Worm (Caenorhabditis elegans) whole organism, L4 larva: ENCODE results near the gene T14G8.4.

Experiments
- ZK546.5 ChIP-seq, 2 experiments: sonication (generic microtip); optimal IDR thresholded peaks; 2 replicates each; lab custom pipeline; 2017; ENCODE audit warnings: missing biosample characterization in 2 of 2, missing genetic modification characterization in 2 of 2
- aly-2 ChIP-seq: sonication (generic microtip); optimal IDR thresholded peaks from 2 replicates; lab custom pipeline; 2018; ENCODE audit warnings: missing biosample characterization, missing genetic modification characterization
- fos-1 ChIP-seq: fragments of 150-350 bp; optimal IDR thresholded peaks from 2 replicates; lab custom pipeline; 2014; ENCODE audit warnings: missing biosample characterization, missing genetic modification characterization
- lin-39 ChIP-seq: fragments of 150-350 bp; optimal IDR thresholded peaks from 2 replicates; lab custom pipeline; 2014; ENCODE audit warnings: missing biosample characterization, missing genetic modification reagents, missing genetic modification characterization
- lsy-2 ChIP-seq, 2 experiments: fragments of 150-350 bp in 1 of 2; sonication (generic microtip) in 1 of 2; optimal IDR thresholded peaks; 2 replicates each; lab custom pipeline; 2014 to 2017; ENCODE audit warnings: missing biosample characterization in 2 of 2, missing genetic modification characterization in 2 of 2
- nhr-11 ChIP-seq: fragments of 150-350 bp; optimal IDR thresholded peaks from 2 replicates; lab custom pipeline; 2014; ENCODE audit warnings: missing biosample characterization, missing genetic modification characterization
- nhr-237 ChIP-seq: sonication (generic microtip); optimal IDR thresholded peaks from 2 replicates; lab custom pipeline; 2017; ENCODE audit warnings: missing biosample characterization, missing genetic modification characterization
- nhr-25 ChIP-seq: sonication (generic microtip); optimal IDR thresholded peaks from 2 replicates; lab custom pipeline; 2017; ENCODE audit warnings: missing genetic modification characterization, mild to moderate bottlenecking, missing compliant biosample characterization, antibody characterized with exemption, moderate library complexity, borderline replicate concordance; ENCODE audit not compliant: insufficient read depth
- pha-4 ChIP-seq, 2 experiments: fragments of 150-350 bp in 1 of 2; fragments of 200-800 bp in 1 of 2; sonication (Bioruptor generic) in 1 of 2; IDR thresholded peaks in 1 of 2; optimal IDR thresholded peaks in 1 of 2; 2 replicates each; pipeline versions ENCODE4 v1.3.6 to Lab custom; 2014 to 2022; ENCODE audit warnings: missing genetic modification characterization in 2 of 2, missing genetic modification reagents in 2 of 2, missing biosample characterization in 1 of 2, missing compliant biosample characterization in 1 of 2
- skn-1 ChIP-seq: fragments of 150-350 bp; optimal IDR thresholded peaks from 2 replicates; lab custom pipeline; 2014; ENCODE audit warnings: missing biosample characterization, missing genetic modification characterization
- unc-39 ChIP-seq: sonication (generic microtip); optimal IDR thresholded peaks from 2 replicates; lab custom pipeline; 2017; ENCODE audit warnings: missing biosample characterization, missing genetic modification characterization

DNA sequence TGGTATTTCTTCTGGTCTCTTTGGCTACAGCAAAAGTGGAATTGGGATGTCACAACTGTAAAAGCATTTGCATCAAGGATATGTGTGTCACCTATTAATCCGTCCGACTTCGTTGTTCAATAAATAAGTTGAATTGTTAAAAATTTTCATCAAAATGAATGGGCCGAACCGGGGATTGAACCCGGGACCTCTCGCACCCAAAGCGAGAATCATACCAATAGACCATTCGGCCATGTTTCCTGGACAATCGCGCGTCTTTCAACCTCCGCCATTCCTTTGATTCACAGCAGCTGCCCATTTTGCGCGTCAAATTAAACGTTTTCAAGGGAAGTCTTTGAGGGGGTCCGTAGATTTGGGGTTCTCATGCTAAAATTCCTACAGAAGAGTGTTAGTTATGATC is 9.0 kb downstream of the T14G8.4 start:
- TF ChIP-seq skn-1 (tag; lab: Kevin White, UChicago) = no peak
- TF ChIP-seq fos-1 = no peak
- no peak for TF ChIP-seq unc-39 (tag; lab: Kevin White, UChicago)
- no peak for TF ChIP-seq pha-4 (GFP tag; IDR thresholded peaks at IDR 0.05; lab: Robert Waterston, UW)
- no peak for TF ChIP-seq pha-4 (tag; optimal IDR thresholded peaks at IDR 0.05; lab: Kevin White, UChicago)
- no peak for TF ChIP-seq lin-39 (tag; lab: Kevin White, UChicago)
- TF ChIP-seq nhr-11 = no peak
- no peak for TF ChIP-seq aly-2 (tag; lab: Kevin White, UChicago)
- TF ChIP-seq nhr-237 (tag; lab: Kevin White, UChicago) = no peak
- no peak for TF ChIP-seq lsy-2 (tag; optimal IDR thresholded peaks at IDR 0.05; lab: Kevin White, UChicago)
- no peak for TF ChIP-seq nhr-25 (tag; lab: Kevin White, UChicago)
- no peak for TF ChIP-seq ZK546.5 (tag; optimal IDR thresholded peaks at IDR 0.05; lab: Kevin White, UChicago)
